Worm (Caenorhabditis elegans) whole organism, midembryonic: ENCODE data around the gene F01D5.1.

Experiments used
- flt-1 ChIP-seq: fragments of 200-800 bp; sonication (Bioruptor generic); IDR thresholded peaks from 2 replicates; pipeline ENCODE4 v1.3.6; 2022; ENCODE audit warnings: missing genetic modification characterization, missing compliant biosample characterization
- klf-2 ChIP-seq: fragments of 200-800 bp; sonication (Bioruptor generic); conservative IDR thresholded peaks from 2 replicates; pipeline ENCODE4 v1.3.6; 2022; ENCODE audit warnings: missing genetic modification reagents, missing genetic modification characterization, missing compliant biosample characterization
- ztf-23 ChIP-seq: fragments of 200-800 bp; sonication (Bioruptor generic); IDR thresholded peaks from 2 replicates; pipeline ENCODE4 v1.3.6; 2022; ENCODE audit warnings: missing genetic modification reagents, missing genetic modification characterization, missing compliant biosample characterization

DNA sequence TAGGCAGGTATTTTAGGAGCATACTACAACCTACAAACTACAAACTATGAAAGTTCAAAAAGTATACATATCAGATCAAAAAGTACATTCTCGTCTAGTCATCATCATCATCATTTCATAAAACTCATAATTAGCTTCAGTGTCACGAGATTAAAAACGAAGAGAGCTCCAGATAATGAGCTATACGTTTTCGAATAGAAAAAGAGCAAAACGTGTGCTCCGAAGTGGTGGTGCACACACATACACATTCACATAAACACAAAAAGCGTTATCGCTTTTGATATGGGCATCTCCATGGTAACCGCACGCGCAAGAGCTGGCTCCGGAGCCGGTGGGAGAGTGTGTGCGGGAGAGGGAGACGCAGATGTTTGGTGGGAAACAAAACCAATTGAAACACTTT, 33.1 kb downstream of the F01D5.1 start:
- TF ChIP-seq ztf-23 (GFP tag; lab: Robert Waterston, UW) = no peak
- no peak for TF ChIP-seq flt-1 (GFP tag; lab: Robert Waterston, UW)
- no peak for TF ChIP-seq klf-2 (GFP tag; lab: Robert Waterston, UW)
